Worm (Caenorhabditis elegans) whole organism, late embryonic: ENCODE data around the gene hot-6.

Experiments used
- ama-1 ChIP-seq: fragments of 150-350 bp; optimal IDR thresholded peaks from 2 replicates; lab custom pipeline; 2014
- ceh-30 ChIP-seq: fragments of 150-350 bp; optimal IDR thresholded peaks from 2 replicates; lab custom pipeline; 2014; ENCODE audit warnings: missing biosample characterization, missing genetic modification characterization
- ceh-31 ChIP-seq: sonication (generic microtip); optimal IDR thresholded peaks from 2 replicates; lab custom pipeline; 2016; ENCODE audit warnings: missing genetic modification characterization, missing compliant biosample characterization
- elt-4 ChIP-seq: sonication (generic microtip); optimal IDR thresholded peaks from 2 replicates; lab custom pipeline; 2016; ENCODE audit warnings: missing genetic modification characterization, missing compliant biosample characterization
- hlh-30 ChIP-seq: sonication (generic microtip); optimal IDR thresholded peaks from 2 replicates; lab custom pipeline; 2017; ENCODE audit warnings: antibody characterized with exemption, missing genetic modification characterization, missing compliant biosample characterization; ENCODE audit not compliant: insufficient read depth
- lim-6 ChIP-seq: sonication (generic microtip); optimal IDR thresholded peaks from 2 replicates; lab custom pipeline; 2016; ENCODE audit warnings: missing genetic modification characterization, missing compliant biosample characterization
- lin-11 ChIP-seq: fragments of 200-800 bp; sonication (Bioruptor generic); optimal IDR thresholded peaks from 2 replicates; lab custom pipeline; 2018; ENCODE audit warnings: mild to moderate bottlenecking, missing genetic modification characterization, missing compliant biosample characterization
- nfya-1 ChIP-seq: sonication (generic microtip); optimal IDR thresholded peaks from 2 replicates; lab custom pipeline; 2017; ENCODE audit warnings: missing genetic modification characterization, mild to moderate bottlenecking, missing compliant biosample characterization, antibody characterized with exemption, moderate library complexity
- nhr-11 ChIP-seq: fragments of 150-350 bp; optimal IDR thresholded peaks from 2 replicates; lab custom pipeline; 2014; ENCODE audit warnings: missing biosample characterization, missing genetic modification characterization
- nhr-232 ChIP-seq: sonication (generic microtip); optimal IDR thresholded peaks from 2 replicates; lab custom pipeline; 2016; ENCODE audit warnings: missing genetic modification characterization, missing compliant biosample characterization
- pha-4 ChIP-seq: fragments of 150-350 bp; optimal IDR thresholded peaks from 2 replicates; lab custom pipeline; 2018; ENCODE audit warnings: missing biosample characterization, missing genetic modification reagents, missing genetic modification characterization
- tbx-2 ChIP-seq: sonication (generic microtip); optimal IDR thresholded peaks from 2 replicates; lab custom pipeline; 2016; ENCODE audit warnings: missing genetic modification characterization, missing compliant biosample characterization

DNA sequence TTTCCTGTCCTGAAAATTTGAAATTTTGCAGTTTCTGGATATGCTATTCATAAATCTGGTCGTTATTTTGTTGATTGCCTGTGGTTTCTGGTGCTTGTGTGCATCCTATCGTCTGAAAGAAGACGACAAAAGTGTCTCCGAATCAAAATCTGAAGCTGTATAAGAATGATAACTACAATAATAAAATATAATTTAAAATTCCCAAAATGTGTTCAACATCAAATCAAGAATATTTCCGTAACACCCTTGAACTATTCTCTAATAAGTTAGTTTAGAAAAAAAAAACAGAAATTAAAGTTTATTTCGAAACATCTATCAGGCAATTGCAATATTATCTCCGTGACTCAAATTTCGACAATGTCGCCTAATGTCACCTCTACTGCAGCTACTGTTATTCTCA, 17.7 kb upstream of the hot-6 start, which contains the start of gene C45B11.8:
- no peak for TF ChIP-seq tbx-2 (tag; lab: Kevin White, UChicago)
- no peak for TF ChIP-seq nhr-11 (tag; lab: Kevin White, UChicago)
- TF ChIP-seq hlh-30 (tag; lab: Kevin White, UChicago), result no peak
- TF ChIP-seq nfya-1, result no peak
- no peak for TF ChIP-seq ceh-31
- TF ChIP-seq ama-1 (lab: Kevin White, UChicago), result no peak
- no peak for TF ChIP-seq ceh-30
- TF ChIP-seq pha-4 (tag; lab: Kevin White, UChicago), result no peak
- no peak for TF ChIP-seq elt-4 (tag; lab: Kevin White, UChicago)
- no peak for TF ChIP-seq lin-11 (tag; lab: Kevin White, UChicago)
- TF ChIP-seq lim-6 (tag; lab: Kevin White, UChicago), result no peak
- no peak for TF ChIP-seq nhr-232 (tag; lab: Kevin White, UChicago)
